Worm (Caenorhabditis elegans) whole organism, early embryonic: ENCODE measurements around the gene srlf-35.

Experiments
- aly-1 ChIP-seq: sonication (generic microtip); optimal IDR thresholded peaks from 2 replicates; lab custom pipeline; 2016; ENCODE audit warnings: missing genetic modification characterization, missing compliant biosample characterization
- ama-1 ChIP-seq: fragments of 150-350 bp; optimal IDR thresholded peaks from 2 replicates; lab custom pipeline; 2014
- ceh-13 ChIP-seq: fragments of 200-800 bp; sonication (Bioruptor generic); optimal IDR thresholded peaks from 2 replicates; lab custom pipeline; 2018; ENCODE audit warnings: mild to moderate bottlenecking, missing genetic modification characterization, missing compliant biosample characterization
- flt-1 ChIP-seq: fragments of 200-800 bp; sonication (Bioruptor generic); IDR thresholded peaks from 2 replicates; pipeline ENCODE4 v1.3.6; 2022; ENCODE audit warnings: missing genetic modification characterization, missing compliant biosample characterization
- hmg-4 ChIP-seq: fragments of 200-800 bp; sonication (Bioruptor generic); optimal IDR thresholded peaks from 2 replicates; lab custom pipeline; 2018; ENCODE audit warnings: mild to moderate bottlenecking, missing genetic modification characterization, missing compliant biosample characterization
- tbx-37 ChIP-seq: fragments of 200-800 bp; sonication (Bioruptor generic); conservative IDR thresholded peaks from 2 replicates; pipeline ENCODE4 v1.3.6; 2022; ENCODE audit warnings: missing genetic modification reagents, missing genetic modification characterization, missing compliant biosample characterization
- tra-4 ChIP-seq: sonication (generic microtip); optimal IDR thresholded peaks from 2 replicates; lab custom pipeline; 2017; ENCODE audit warnings: missing genetic modification characterization, missing compliant biosample characterization

DNA sequence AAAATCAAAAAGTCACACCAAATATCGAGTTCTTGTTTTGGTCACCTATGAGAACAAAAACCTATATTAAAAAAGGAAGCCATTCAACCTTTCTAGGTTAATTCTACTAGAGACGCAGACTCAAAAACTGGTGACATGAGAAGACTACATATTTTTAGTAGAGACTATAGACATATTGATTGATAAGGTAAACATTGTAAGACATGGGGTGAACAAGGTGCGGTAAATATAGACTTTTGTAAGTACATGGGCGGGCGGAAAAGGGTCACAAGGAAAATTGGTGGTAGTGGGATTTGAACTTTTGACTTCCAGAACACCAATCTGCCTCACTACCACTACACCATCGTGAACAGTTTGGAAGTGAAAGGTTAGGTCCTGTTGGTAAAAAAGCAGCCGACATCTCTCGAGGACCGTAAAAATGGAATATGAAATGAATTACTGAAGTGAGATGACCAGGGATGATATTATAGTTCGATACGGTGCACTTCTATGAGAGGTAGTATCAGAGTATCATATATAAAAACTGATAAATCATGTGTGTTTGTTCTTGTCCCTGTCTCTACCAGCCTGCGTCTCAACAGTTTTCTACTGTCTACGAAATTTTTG is 19.4 kb upstream of the srlf-35 start, which contains the start of gene nhr-212:
- TF ChIP-seq flt-1 (GFP tag; lab: Robert Waterston, UW) (no peak), tbx-37 (GFP tag; lab: Robert Waterston, UW) (no peak), ceh-13 (GFP tag; lab: Kevin White, UChicago) (no peak), hmg-4 (no peak), ama-1 (no peak), tra-4 (tag; lab: Kevin White, UChicago) (no peak), aly-1 (no peak)
